Worm (Caenorhabditis elegans): ENCODE results near the gene C17B7.4.

- no peak for TF ChIP-seq snpc-4 (tag; optimal IDR thresholded peaks at IDR 0.05)
- no peak for TF ChIP-seq unc-62 (GFP tag; optimal IDR thresholded peaks at IDR 0.05)
- no peak for TF ChIP-seq unc-39 (tag; optimal IDR thresholded peaks at IDR 0.05)
- no peak for TF ChIP-seq lin-13 (tag; optimal IDR thresholded peaks at IDR 0.05)
- no peak for TF ChIP-seq unc-120 (tag; optimal IDR thresholded peaks at IDR 0.05; ENCODE audit: poor library complexity, severe bottlenecking)
- no peak for TF ChIP-seq ztf-11 (tag; optimal IDR thresholded peaks at IDR 0.05)
- TF ChIP-seq nhr-28 (tag; optimal IDR thresholded peaks at IDR 0.05) = no peak
- no peak for TF ChIP-seq mep-1 (tag; optimal IDR thresholded peaks at IDR 0.05)
- TF ChIP-seq elt-3 (tag; optimal IDR thresholded peaks at IDR 0.05) = no peak
- TF ChIP-seq lsy-2 (tag; optimal IDR thresholded peaks at IDR 0.05) = no peak
Measured at ce11 chrV:3342504-3342903, 3.4 kb downstream of the C17B7.4 start, which contains the start of gene C17B7.3.
